Fruit fly (Drosophila melanogaster): ENCODE data around the gene CG7707.

The CG7707 gene

dm6 chr3L:17245594-17245993, 2.4 kb downstream of the CG7707 start:
- TF ChIP-seq brk (GFP tag; optimal IDR thresholded peaks at IDR 0.05) (no peak), Hr78 (GFP tag; optimal IDR thresholded peaks at IDR 0.05) (no peak)

dm6 chr3L:17253887-17254581, 10.8 kb downstream of the CG7707 start, which contains the start of gene CG6497:
TSS of gene CG6497 (minus strand) at chr3L:17253937.
- TF ChIP-seq foxo (GFP tag; optimal IDR thresholded peaks at IDR 0.05) (no peak), Dif (GFP tag; optimal IDR thresholded peaks at IDR 0.05; ENCODE audit: partially characterized antibody) (no peak), tai (GFP tag; optimal IDR thresholded peaks at IDR 0.05) (no peak), Hr83 (GFP tag; optimal IDR thresholded peaks at IDR 0.05; ENCODE audit: poor library complexity, severe bottlenecking) (no peak), br (GFP tag; optimal IDR thresholded peaks at IDR 0.05) (no peak), HLH106 (tag; optimal IDR thresholded peaks at IDR 0.05) (no peak), Jra (GFP tag; optimal IDR thresholded peaks at IDR 0.05) (no peak), psq (GFP tag; optimal IDR thresholded peaks at IDR 0.05) (no peak), lola (GFP tag; optimal IDR thresholded peaks at IDR 0.05) (no peak), h (GFP tag; optimal IDR thresholded peaks at IDR 0.05) (no peak), Hnf4 (GFP tag; optimal IDR thresholded peaks at IDR 0.05) (no peak), jim (GFP tag; optimal IDR thresholded peaks at IDR 0.05) (no peak), dl (GFP tag; optimal IDR thresholded peaks at IDR 0.05; ENCODE audit: insufficient read depth in 1 of 2, partially characterized antibody in 2 of 2) (no peak), Myc (optimal IDR thresholded peaks at IDR 0.05) (no peak), brk (GFP tag; optimal IDR thresholded peaks at IDR 0.05) (no peak)

DNA sequence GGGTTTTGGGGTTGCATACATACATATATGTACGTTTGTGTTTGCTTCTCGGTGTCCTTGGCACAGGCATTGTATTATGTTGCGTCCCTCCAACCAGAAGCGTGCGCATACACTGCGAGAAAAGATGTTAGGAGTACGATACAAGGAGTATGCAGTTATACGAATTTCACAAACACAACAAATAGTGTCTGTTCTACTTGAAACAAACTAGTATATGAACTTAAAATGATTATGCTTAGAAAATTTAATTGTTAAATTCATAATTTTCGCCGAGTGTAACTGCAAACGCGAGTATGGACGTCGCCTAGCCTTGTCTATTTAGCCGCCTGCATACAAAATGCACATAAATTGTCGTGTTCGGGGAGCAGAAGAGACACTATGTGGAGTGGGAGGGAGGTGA, 14.0 kb downstream of the CG7707 start:
- no peak for TF ChIP-seq lola (GFP tag; optimal IDR thresholded peaks at IDR 0.05)
- TF ChIP-seq Hnf4 (GFP tag; optimal IDR thresholded peaks at IDR 0.05) = no peak
- TF ChIP-seq brk (GFP tag; optimal IDR thresholded peaks at IDR 0.05) = no peak
- no peak for TF ChIP-seq Abd-B (GFP tag; optimal IDR thresholded peaks at IDR 0.05)
- TF ChIP-seq CG32264 (GFP tag; optimal IDR thresholded peaks at IDR 0.05) = no peak
- TF ChIP-seq Myc (optimal IDR thresholded peaks at IDR 0.05) = no peak
- TF ChIP-seq sage (GFP tag; optimal IDR thresholded peaks at IDR 0.05) = no peak
- TF ChIP-seq jim (GFP tag; optimal IDR thresholded peaks at IDR 0.05) = no peak
- no peak for TF ChIP-seq psq (GFP tag; optimal IDR thresholded peaks at IDR 0.05)
- TF ChIP-seq tai (GFP tag; optimal IDR thresholded peaks at IDR 0.05) = no peak
- no peak for TF ChIP-seq Jra (GFP tag; optimal IDR thresholded peaks at IDR 0.05)
- TF ChIP-seq h (GFP tag; optimal IDR thresholded peaks at IDR 0.05) = peak; percentile 24
- no peak for TF ChIP-seq dl (GFP tag; optimal IDR thresholded peaks at IDR 0.05; ENCODE audit: insufficient read depth in 1 of 2, partially characterized antibody in 2 of 2)
- TF ChIP-seq N (GFP tag; optimal IDR thresholded peaks at IDR 0.05) = no peak
- TF ChIP-seq ey (GFP tag; optimal IDR thresholded peaks at IDR 0.05) = no peak
- no peak for TF ChIP-seq Mio (GFP tag; optimal IDR thresholded peaks at IDR 0.05)
- no peak for TF ChIP-seq dmrt93B (GFP tag; optimal IDR thresholded peaks at IDR 0.05)
- no peak for TF ChIP-seq dsf (GFP tag; optimal IDR thresholded peaks at IDR 0.05; ENCODE audit: borderline replicate concordance)
- TF ChIP-seq CG9705 (GFP tag; optimal IDR thresholded peaks at IDR 0.05) = no peak
- TF ChIP-seq br (GFP tag; optimal IDR thresholded peaks at IDR 0.05) = no peak
- TF ChIP-seq Hr78 (GFP tag; optimal IDR thresholded peaks at IDR 0.05) = no peak
- no peak for TF ChIP-seq pan (optimal IDR thresholded peaks at IDR 0.05)
- peak; percentile 6 for TF ChIP-seq Sp1 (GFP tag; optimal IDR thresholded peaks at IDR 0.05)
- no peak for TF ChIP-seq Dfd (GFP tag; optimal IDR thresholded peaks at IDR 0.05)
- peak in 1 of 2 experiments; percentile 34 for TF ChIP-seq foxo (GFP tag; optimal IDR thresholded peaks at IDR 0.05)
- no peak for TF ChIP-seq CrebA (GFP tag; optimal IDR thresholded peaks at IDR 0.05; ENCODE audit: borderline replicate concordance)
- no peak for TF ChIP-seq OdsH (GFP tag; optimal IDR thresholded peaks at IDR 0.05)
- peak; percentile 12 for TF ChIP-seq fru (GFP tag; optimal IDR thresholded peaks at IDR 0.05)
- TF ChIP-seq GATAd (GFP tag; optimal IDR thresholded peaks at IDR 0.05) = no peak
- no peak for TF ChIP-seq Hr83 (GFP tag; optimal IDR thresholded peaks at IDR 0.05; ENCODE audit: poor library complexity, severe bottlenecking)
- TF ChIP-seq Dif (GFP tag; optimal IDR thresholded peaks at IDR 0.05; ENCODE audit: partially characterized antibody) = no peak
- TF ChIP-seq rgr (GFP tag; optimal IDR thresholded peaks at IDR 0.05) = no peak
- no peak for TF ChIP-seq sv (GFP tag; optimal IDR thresholded peaks at IDR 0.05)
- no peak for TF ChIP-seq Rel (GFP tag; optimal IDR thresholded peaks at IDR 0.05)
- TF ChIP-seq Rel (tag; optimal IDR thresholded peaks at IDR 0.05) = no peak
- TF ChIP-seq usp (GFP tag; optimal IDR thresholded peaks at IDR 0.05) = no peak
- no peak for TF ChIP-seq Vsx2 (GFP tag; optimal IDR thresholded peaks at IDR 0.05; ENCODE audit: partially characterized antibody)
- no peak for TF ChIP-seq woc (GFP tag; optimal IDR thresholded peaks at IDR 0.05)
- peak; percentile 30 for TF ChIP-seq HLH106 (tag; optimal IDR thresholded peaks at IDR 0.05)
